Worm (Caenorhabditis elegans) whole organism, L4/young adult: ENCODE results near the gene ivph-3.

ENCODE experiments used
- W03F9.2 ChIP-seq: fragments of 150-350 bp; optimal IDR thresholded peaks from 2 replicates; lab custom pipeline; 2014; ENCODE audit warnings: missing biosample characterization, missing genetic modification characterization
- dao-5 ChIP-seq: sonication (generic microtip); optimal IDR thresholded peaks from 2 replicates; lab custom pipeline; 2016; ENCODE audit warnings: missing genotype, missing genetic modification characterization, moderate library complexity, missing compliant biosample characterization
- him-1 ChIP-seq: sonication (generic microtip); optimal IDR thresholded peaks from 2 replicates; lab custom pipeline; 2016; ENCODE audit warnings: missing genotype, missing genetic modification reagents, missing genetic modification characterization, missing compliant biosample characterization

DNA sequence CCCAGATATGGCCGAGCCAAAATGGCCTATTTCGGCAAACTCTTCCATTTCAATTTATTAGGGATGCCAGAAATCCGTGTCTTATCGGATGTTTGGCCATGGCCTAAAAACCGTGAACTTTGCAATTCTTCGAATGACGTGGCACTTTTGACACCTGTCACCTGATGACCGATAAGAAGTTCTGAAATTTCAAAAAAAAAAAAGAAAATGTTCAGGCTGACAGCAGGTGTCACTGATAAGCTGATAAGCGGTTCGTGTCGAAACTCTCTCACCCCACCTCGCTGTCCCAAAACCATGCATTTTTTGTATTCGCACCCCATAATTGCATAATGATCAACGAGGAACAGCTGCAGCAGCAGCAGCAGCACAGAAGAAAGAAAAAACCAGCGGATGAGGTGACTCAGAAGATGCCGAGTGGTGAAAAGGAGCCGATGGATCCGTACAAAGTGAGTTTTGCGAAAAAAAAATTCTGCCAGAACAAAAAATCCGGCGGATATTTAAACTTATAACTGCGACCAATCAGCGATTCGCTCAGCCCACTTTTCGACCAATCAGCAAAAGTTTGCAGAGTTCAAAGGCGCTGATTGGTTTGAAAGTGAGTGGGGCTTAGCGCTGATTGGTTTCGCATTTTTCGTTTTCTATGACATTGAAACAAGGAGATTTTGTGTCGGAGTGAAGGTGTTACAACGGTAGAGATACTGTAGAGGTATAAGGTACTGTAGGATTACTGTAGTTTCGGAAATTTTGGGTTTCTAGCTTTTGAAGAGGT lies 41.0 kb upstream of the ivph-3 start, which contains the start of the genes Y54G2A.28 and vrp-1:
- TF ChIP-seq dao-5 (no peak), W03F9.2 (no peak), him-1 (tag; lab: Kevin White, UChicago) (no peak)
